Worm (Caenorhabditis elegans): ENCODE measurements around the gene R02E4.3.
A peak's percentile ranks its signal among the peaks of the same experiment; 100 is the strongest.

The R02E4.3 gene

DNA sequence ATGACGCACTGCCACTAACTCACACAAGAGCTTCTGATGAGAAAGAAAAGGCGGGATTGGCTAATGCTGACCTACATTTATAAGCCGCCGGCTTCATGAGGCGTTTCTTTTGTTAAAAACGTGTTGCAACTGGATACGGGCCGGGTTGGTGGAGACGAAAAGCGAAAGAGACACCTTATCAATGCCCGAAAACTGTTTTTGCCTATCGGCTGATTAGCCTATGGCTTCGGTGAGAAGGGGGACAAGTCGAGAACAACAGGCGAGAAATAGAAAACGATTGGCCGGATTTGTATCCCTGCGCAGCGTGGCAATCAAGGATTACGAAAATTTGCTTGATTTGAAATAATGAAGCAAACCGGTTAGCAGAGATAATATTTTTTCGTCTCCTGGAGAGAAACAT lies 9.5 kb upstream of the R02E4.3 start, which contains the start of gene F09F9.2:
Gene F09F9.2, minus strand, starts transcription at position 25 of the 400 bp plus-strand sequence.
- TF ChIP-seq nhr-43 (tag; optimal IDR thresholded peaks at IDR 0.05; ENCODE audit: poor library complexity, severe bottlenecking) (peak; percentile 54), nhr-76 (tag; optimal IDR thresholded peaks at IDR 0.05) (no peak), eor-1 (tag; optimal IDR thresholded peaks at IDR 0.05) (no peak), nhr-23 (tag; optimal IDR thresholded peaks at IDR 0.05) (peak; percentile 12)

ce11 chrX:4109970-4110369 lies 8.0 kb upstream of the R02E4.3 start:
- TF ChIP-seq ceh-28 (tag; optimal IDR thresholded peaks at IDR 0.05) (no peak), mdl-1 (tag; optimal IDR thresholded peaks at IDR 0.05) (no peak), unc-62 (GFP tag; optimal IDR thresholded peaks at IDR 0.05) (no peak), elt-2 (tag; optimal IDR thresholded peaks at IDR 0.05) (no peak), ztf-11 (tag; optimal IDR thresholded peaks at IDR 0.05) (no peak), lin-15B (tag; optimal IDR thresholded peaks at IDR 0.05) (no peak), ceh-9 (tag; optimal IDR thresholded peaks at IDR 0.05) (no peak), pqm-1 (tag; optimal IDR thresholded peaks at IDR 0.05) (no peak), nhr-237 (tag; optimal IDR thresholded peaks at IDR 0.05) (no peak), ztf-4 (tag; optimal IDR thresholded peaks at IDR 0.05) (no peak), lin-39 (tag; optimal IDR thresholded peaks at IDR 0.05) (no peak), ZK546.5 (tag; optimal IDR thresholded peaks at IDR 0.05) (no peak), jun-1 (tag; optimal IDR thresholded peaks at IDR 0.05) (no peak), sea-2 (GFP tag; optimal IDR thresholded peaks at IDR 0.05) (no peak), nhr-23 (tag; optimal IDR thresholded peaks at IDR 0.05) (peak; percentile 4), elt-3 (tag; optimal IDR thresholded peaks at IDR 0.05) (peak in 1 of 3 experiments; percentile 19)

ce11 chrX:4106896-4107505 lies 5.1 kb upstream of the R02E4.3 start, which contains the start of gene R02E4.2:
TSS of gene R02E4.2 (plus strand) at chrX:4107455.
- TF ChIP-seq snpc-4 (tag; optimal IDR thresholded peaks at IDR 0.05) (no peak), zag-1 (tag; optimal IDR thresholded peaks at IDR 0.05) (no peak), nhr-237 (tag; optimal IDR thresholded peaks at IDR 0.05) (no peak), tbx-2 (tag; optimal IDR thresholded peaks at IDR 0.05) (no peak), nhr-43 (tag; optimal IDR thresholded peaks at IDR 0.05; ENCODE audit: poor library complexity, severe bottlenecking) (no peak), nhr-23 (tag; optimal IDR thresholded peaks at IDR 0.05) (no peak)

ce11 chrX:4104435-4104834 lies 2.5 kb upstream of the R02E4.3 start, which contains the start of gene R02E4.1:
TSS of gene R02E4.1 (minus strand) at chrX:4104535.
- TF ChIP-seq eor-1 (tag; optimal IDR thresholded peaks at IDR 0.05) (no peak), ceh-82 (tag; optimal IDR thresholded peaks at IDR 0.05) (no peak), fos-1 (tag; optimal IDR thresholded peaks at IDR 0.05) (no peak), lin-15B (tag; optimal IDR thresholded peaks at IDR 0.05) (no peak), ceh-28 (tag; optimal IDR thresholded peaks at IDR 0.05) (no peak), jun-1 (tag; optimal IDR thresholded peaks at IDR 0.05) (no peak), unc-39 (tag; optimal IDR thresholded peaks at IDR 0.05) (no peak), ztf-11 (tag; optimal IDR thresholded peaks at IDR 0.05) (no peak), ceh-9 (tag; optimal IDR thresholded peaks at IDR 0.05) (no peak)

DNA sequence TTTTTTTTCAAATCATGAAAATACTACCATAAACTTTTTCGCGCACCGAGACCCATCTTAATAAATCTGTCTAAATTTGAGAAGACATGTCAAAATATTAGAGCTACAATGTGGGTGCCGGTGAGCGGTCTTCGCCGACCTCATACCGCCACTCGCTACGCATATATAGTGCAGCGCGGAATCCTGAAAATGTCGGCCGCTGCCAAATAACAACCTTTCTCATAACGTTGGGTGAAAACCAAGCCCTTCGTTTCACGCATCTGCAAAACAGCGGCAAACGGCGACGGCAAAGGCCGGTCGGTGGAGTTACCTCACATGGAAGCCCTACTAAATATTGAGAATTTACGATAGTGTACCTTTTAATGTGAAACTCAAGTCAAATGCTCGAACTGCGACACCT lies 1.1 kb upstream of the R02E4.3 start:
- TF ChIP-seq egl-27 (tag; optimal IDR thresholded peaks at IDR 0.05) (no peak), snpc-4 (tag; optimal IDR thresholded peaks at IDR 0.05) (peak; percentile 71)

- TF ChIP-seq nhr-43 (tag; optimal IDR thresholded peaks at IDR 0.05; ENCODE audit: poor library complexity, severe bottlenecking) (peak; percentile 43), ama-1 (optimal IDR thresholded peaks at IDR 0.05) (peak; percentile 89), tbx-2 (tag; optimal IDR thresholded peaks at IDR 0.05) (no peak), nhr-25 (tag; optimal IDR thresholded peaks at IDR 0.05) (peak; percentile 75)
These were observed 712 bp downstream of the R02E4.3 start for ce11 chrX:4101213-4101612.

ce11 chrX:4100473-4100872 lies 1.5 kb downstream of the R02E4.3 start, which contains the start of gene clh-4:
TSS of gene clh-4 (minus strand) at chrX:4100573.
- TF ChIP-seq lin-15B (tag; optimal IDR thresholded peaks at IDR 0.05): no peak
- TF ChIP-seq mdl-1 (tag; optimal IDR thresholded peaks at IDR 0.05): no peak
- no peak for TF ChIP-seq egl-27 (tag; optimal IDR thresholded peaks at IDR 0.05)
- no peak for TF ChIP-seq elt-2 (tag; optimal IDR thresholded peaks at IDR 0.05)
- TF ChIP-seq elt-3 (tag; optimal IDR thresholded peaks at IDR 0.05): no peak
- TF ChIP-seq lsy-12 (tag; optimal IDR thresholded peaks at IDR 0.05): no peak
- TF ChIP-seq elt-1 (tag; optimal IDR thresholded peaks at IDR 0.05): no peak
- TF ChIP-seq nhr-77 (tag; optimal IDR thresholded peaks at IDR 0.05): no peak
- no peak for TF ChIP-seq sea-2 (GFP tag; optimal IDR thresholded peaks at IDR 0.05)
- no peak for TF ChIP-seq egl-5 (tag; optimal IDR thresholded peaks at IDR 0.05)

All from whole organism, L3 larva.